Worm (Caenorhabditis elegans) whole organism, L3 larva: ENCODE data around the gene ZC513.3.

Source experiments
- daf-12 ChIP-seq: fragments of 150-350 bp; optimal IDR thresholded peaks from 2 replicates; lab custom pipeline; 2014; ENCODE audit warnings: missing biosample characterization, missing genetic modification reagents, missing genetic modification characterization
- elt-3 ChIP-seq, 3 experiments: fragments of 150-350 bp in 1 of 3; sonication (generic microtip) in 2 of 3; optimal IDR thresholded peaks; 2 replicates in 2 of 3; 4 replicates in 1 of 3; lab custom pipeline; 2014 to 2017; ENCODE audit warnings: missing biosample characterization in 3 of 3, missing genetic modification characterization in 3 of 3
- fkh-10 ChIP-seq: sonication (generic microtip); optimal IDR thresholded peaks from 2 replicates; lab custom pipeline; 2017; ENCODE audit warnings: missing biosample characterization, missing genetic modification reagents, missing genetic modification characterization
- fos-1 ChIP-seq: fragments of 150-350 bp; optimal IDR thresholded peaks from 2 replicates; lab custom pipeline; 2014; ENCODE audit warnings: missing biosample characterization, missing genetic modification characterization
- lsy-12 ChIP-seq: sonication (generic microtip); optimal IDR thresholded peaks from 2 replicates; lab custom pipeline; 2016; ENCODE audit warnings: mild to moderate bottlenecking, missing genetic modification characterization, missing compliant biosample characterization
- mdl-1 ChIP-seq: fragments of 150-350 bp; optimal IDR thresholded peaks from 2 replicates; lab custom pipeline; 2014; ENCODE audit warnings: missing biosample characterization, missing genetic modification characterization
- nfya-1 ChIP-seq: sonication (generic microtip); optimal IDR thresholded peaks from 2 replicates; lab custom pipeline; 2017; ENCODE audit warnings: missing genetic modification characterization, mild to moderate bottlenecking, missing compliant biosample characterization, antibody characterized with exemption, moderate library complexity; ENCODE audit not compliant: insufficient read depth
- nhr-11 ChIP-seq: fragments of 150-350 bp; optimal IDR thresholded peaks from 2 replicates; lab custom pipeline; 2014; ENCODE audit warnings: missing biosample characterization, missing genetic modification characterization
- nhr-28 ChIP-seq: fragments of 150-350 bp; optimal IDR thresholded peaks from 2 replicates; lab custom pipeline; 2014; ENCODE audit warnings: missing biosample characterization, missing genetic modification characterization
- nhr-43 ChIP-seq: sonication (generic microtip); optimal IDR thresholded peaks from 2 replicates; lab custom pipeline; 2016; ENCODE audit warnings: mild to moderate bottlenecking, missing genetic modification characterization, missing compliant biosample characterization; ENCODE audit not compliant: poor library complexity, severe bottlenecking
- nhr-77 ChIP-seq: fragments of 150-350 bp; optimal IDR thresholded peaks from 2 replicates; lab custom pipeline; 2014; ENCODE audit warnings: missing biosample characterization, missing genetic modification characterization
- tbx-2 ChIP-seq: sonication (generic microtip); optimal IDR thresholded peaks from 2 replicates; lab custom pipeline; 2016; ENCODE audit warnings: mild to moderate bottlenecking, missing genetic modification characterization, missing compliant biosample characterization
- zag-1 ChIP-seq: fragments of 150-350 bp; optimal IDR thresholded peaks from 2 replicates; lab custom pipeline; 2014; ENCODE audit warnings: missing biosample characterization, missing genetic modification characterization
- ztf-11 ChIP-seq: fragments of 150-350 bp; optimal IDR thresholded peaks from 2 replicates; lab custom pipeline; 2014; ENCODE audit warnings: missing biosample characterization, missing genetic modification characterization

DNA sequence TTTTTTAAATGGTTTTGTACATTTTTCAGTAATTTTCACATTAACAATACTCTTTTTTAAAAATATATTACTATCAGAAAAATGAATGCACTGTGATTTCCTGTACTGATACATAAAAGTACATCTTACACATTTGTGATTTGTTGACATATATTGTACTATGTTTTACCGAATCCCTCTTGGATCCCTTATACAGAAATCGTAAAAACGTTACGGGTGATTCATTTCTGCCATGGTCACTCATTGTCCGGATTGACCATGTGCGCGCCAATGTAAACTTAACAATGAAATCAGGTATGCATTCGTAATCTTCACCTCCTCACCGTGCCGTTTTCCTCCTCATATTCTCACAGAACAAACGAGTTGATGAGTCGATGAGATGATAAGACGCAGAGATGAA, 7.3 kb downstream of the ZC513.3 start, which contains the start of gene ZC513.2:
- TF ChIP-seq fos-1 (no peak), nhr-11 (tag; lab: Kevin White, UChicago) (no peak), nfya-1 (tag; lab: Kevin White, UChicago) (no peak), elt-3 (tag; optimal IDR thresholded peaks at IDR 0.05; lab: Kevin White, UChicago) (no peak), tbx-2 (no peak), lsy-12 (no peak), daf-12 (tag; lab: Kevin White, UChicago) (no peak), mdl-1 (no peak), fkh-10 (no peak), zag-1 (tag; lab: Kevin White, UChicago) (no peak), nhr-77 (no peak), nhr-28 (tag; lab: Kevin White, UChicago) (no peak), ztf-11 (tag; lab: Kevin White, UChicago) (no peak), nhr-43 (tag; lab: Kevin White, UChicago) (no peak)
